Fruit fly (Drosophila melanogaster): ENCODE measurements around the gene CG9372.

DNA sequence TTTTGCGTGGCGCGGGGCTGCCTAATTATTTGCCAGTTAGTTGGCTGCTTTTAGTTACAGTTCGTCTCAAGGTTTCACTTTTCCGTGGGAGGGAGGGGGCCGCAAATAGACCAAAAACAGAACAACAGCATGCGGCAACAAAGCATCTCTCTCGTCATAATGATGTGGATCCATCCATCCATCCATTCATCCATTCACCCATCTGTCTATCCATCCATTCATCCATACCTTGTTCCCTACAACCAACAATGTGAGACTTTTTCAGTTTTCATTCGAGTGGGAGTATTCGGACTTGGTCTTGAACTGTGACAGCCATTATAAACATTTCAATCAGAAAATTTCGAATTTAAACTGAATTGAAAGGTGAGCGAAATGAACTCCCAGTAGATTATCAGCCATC is 26.7 kb upstream of the CG9372 start:
- TF ChIP-seq CG31627 (GFP tag; optimal IDR thresholded peaks at IDR 0.05) (no peak), CG6854 (GFP tag; optimal IDR thresholded peaks at IDR 0.05) (no peak), CG34406 (GFP tag; optimal IDR thresholded peaks at IDR 0.05) (no peak), vri (GFP tag; optimal IDR thresholded peaks at IDR 0.05) (no peak), Eip75B (GFP tag; optimal IDR thresholded peaks at IDR 0.05) (no peak), Sox14 (GFP tag; optimal IDR thresholded peaks at IDR 0.05) (no peak), CG10669 (GFP tag; optimal IDR thresholded peaks at IDR 0.05) (no peak), net (GFP tag; optimal IDR thresholded peaks at IDR 0.05) (no peak), Lpt (GFP tag; optimal IDR thresholded peaks at IDR 0.05) (no peak), esn (GFP tag; optimal IDR thresholded peaks at IDR 0.05) (no peak), cyc (GFP tag; optimal IDR thresholded peaks at IDR 0.05) (no peak), CG4318 (GFP tag; optimal IDR thresholded peaks at IDR 0.05) (no peak)
